Fruit fly (Drosophila melanogaster) whole organism, embryonic: ENCODE results near the gene AcCoAS.

ENCODE experiments used
- Ada2b ChIP-seq: fragments of 200-800 bp; sonication (Bioruptor generic); IDR thresholded peaks from 2 replicates; pipeline ENCODE4 v1.3.6; 2022; ENCODE audit warnings: missing biosample characterization, missing genetic modification characterization
- CG10209 ChIP-seq: fragments of 200-800 bp; sonication (Bioruptor generic); optimal IDR thresholded peaks from 3 replicates; lab custom pipeline; 2017; ENCODE audit warnings: missing biosample characterization, mild to moderate bottlenecking, missing genetic modification characterization, missing genetic modification reagents
- CG1024 ChIP-seq: fragments of 200-800 bp; sonication (Bioruptor generic); IDR thresholded peaks from 2 replicates; pipeline ENCODE4 v1.3.6; 2022; ENCODE audit warnings: missing biosample characterization, missing genetic modification characterization
- CG10267 ChIP-seq: fragments of 200-800 bp; sonication (Bioruptor generic); optimal IDR thresholded peaks from 2 replicates; lab custom pipeline; 2018; ENCODE audit warnings: missing biosample characterization, mild to moderate bottlenecking, missing genetic modification characterization, moderate library complexity
- CG10565 ChIP-seq: fragments of 200-800 bp; sonication (Bioruptor generic); optimal IDR thresholded peaks from 3 replicates; lab custom pipeline; 2016; ENCODE audit warnings: missing biosample characterization, mild to moderate bottlenecking, missing genetic modification characterization
- CG10654 ChIP-seq: fragments of 200-800 bp; sonication (Bioruptor generic); optimal IDR thresholded peaks from 2 replicates; lab custom pipeline; 2016; ENCODE audit warnings: missing biosample characterization, missing genetic modification characterization
- CG11695 ChIP-seq: fragments of 200-800 bp; sonication (Bioruptor generic); IDR thresholded peaks from 3 replicates; pipeline ENCODE4 v1.3.6; 2022; ENCODE audit warnings: missing biosample characterization, missing genetic modification characterization
- CG11696 ChIP-seq: fragments of 200-800 bp; sonication (Bioruptor generic); IDR thresholded peaks from 2 replicates; pipeline ENCODE4 v1.3.6; 2022; ENCODE audit warnings: missing biosample characterization, missing genetic modification characterization
- CG11723 ChIP-seq: fragments of 200-800 bp; sonication (Bioruptor generic); optimal IDR thresholded peaks from 2 replicates; lab custom pipeline; 2017; ENCODE audit warnings: missing biosample characterization, mild to moderate bottlenecking, missing genetic modification characterization
- CG12104 ChIP-seq: fragments of 200-800 bp; sonication (Bioruptor generic); optimal IDR thresholded peaks from 3 replicates; lab custom pipeline; 2016; ENCODE audit warnings: missing biosample characterization, missing genetic modification characterization
- CG14014 ChIP-seq: fragments of 200-800 bp; sonication (Bioruptor generic); IDR thresholded peaks from 2 replicates; pipeline ENCODE4 v1.3.6; 2022; ENCODE audit warnings: missing biosample characterization, missing genetic modification characterization
- CG14050 ChIP-seq: fragments of 200-800 bp; sonication (Bioruptor generic); IDR thresholded peaks from 3 replicates; pipeline ENCODE4 v1.3.6; 2022; ENCODE audit warnings: missing biosample characterization, missing genetic modification characterization
- CG15479 ChIP-seq: fragments of 200-800 bp; sonication (Bioruptor generic); optimal IDR thresholded peaks from 3 replicates; lab custom pipeline; 2019; ENCODE audit warnings: missing biosample characterization, mild to moderate bottlenecking, missing genetic modification characterization, moderate library complexity
- CG17568 ChIP-seq: fragments of 200-800 bp; sonication (Bioruptor generic); optimal IDR thresholded peaks from 2 replicates; lab custom pipeline; 2018; ENCODE audit warnings: missing biosample characterization, mild to moderate bottlenecking, missing genetic modification characterization, moderate library complexity
- CG30431 ChIP-seq: fragments of 200-800 bp; sonication (Bioruptor generic); optimal IDR thresholded peaks from 2 replicates; lab custom pipeline; 2017; ENCODE audit warnings: missing biosample characterization, missing genetic modification characterization
- CG34224 ChIP-seq: fragments of 200-800 bp; sonication (Bioruptor generic); IDR thresholded peaks from 3 replicates; pipeline ENCODE4 v1.3.6; 2022; ENCODE audit warnings: missing biosample characterization, missing genetic modification characterization; ENCODE audit not compliant: partially characterized antibody
- CG3847 ChIP-seq: fragments of 200-800 bp; sonication (Bioruptor generic); IDR thresholded peaks from 2 replicates; pipeline ENCODE4 v1.3.6; 2022; ENCODE audit warnings: missing biosample characterization, missing genetic modification characterization
- CG4328 ChIP-seq: fragments of 200-800 bp; sonication (Bioruptor generic); optimal IDR thresholded peaks from 3 replicates; lab custom pipeline; 2017; ENCODE audit warnings: missing biosample characterization, missing genetic modification reagents, missing genetic modification characterization
- CG4617 ChIP-seq: fragments of 200-800 bp; sonication (Bioruptor generic); optimal IDR thresholded peaks from 3 replicates; lab custom pipeline; 2016; ENCODE audit warnings: missing biosample characterization, missing genetic modification characterization, borderline replicate concordance
- CG7839 ChIP-seq: fragments of 200-800 bp; sonication (Bioruptor generic); optimal IDR thresholded peaks from 3 replicates; lab custom pipeline; 2018; ENCODE audit warnings: missing biosample characterization, mild to moderate bottlenecking, missing genetic modification characterization, moderate library complexity
- CG7928 ChIP-seq: fragments of 200-800 bp; sonication (Bioruptor generic); optimal IDR thresholded peaks from 2 replicates; lab custom pipeline; 2017; ENCODE audit warnings: missing biosample characterization, mild to moderate bottlenecking, missing genetic modification characterization
- CG8944 ChIP-seq: fragments of 200-800 bp; sonication (Bioruptor generic); optimal IDR thresholded peaks from 3 replicates; lab custom pipeline; 2016; ENCODE audit warnings: missing biosample characterization, missing genetic modification characterization
- Eip74EF ChIP-seq, 2 experiments: fragments of 200-800 bp in 1 of 2; fragments of >200 bp in 1 of 2; sonication (Bioruptor generic) in 1 of 2; optimal IDR thresholded peaks; 2 replicates each; lab custom pipeline; 2017 to 2019; ENCODE audit warnings: missing biosample characterization in 2 of 2, missing genetic modification characterization in 2 of 2, mild to moderate bottlenecking in 1 of 2, moderate library complexity in 1 of 2
- HLH54F ChIP-seq: fragments of 200-800 bp; sonication (Bioruptor generic); optimal IDR thresholded peaks from 3 replicates; lab custom pipeline; 2016; ENCODE audit warnings: missing biosample characterization, missing genetic modification characterization
- Mad ChIP-seq: fragments of 200-800 bp; sonication (Bioruptor generic); optimal IDR thresholded peaks from 2 replicates; lab custom pipeline; 2016; ENCODE audit warnings: missing biosample characterization, missing genetic modification characterization
- Mrtf ChIP-seq: fragments of 200-800 bp; sonication (Bioruptor generic); IDR thresholded peaks from 3 replicates; pipeline ENCODE4 v1.3.6; 2022; ENCODE audit warnings: missing biosample characterization, missing genetic modification characterization
- NC2α ChIP-seq: fragments of 200-800 bp; sonication (Bioruptor generic); optimal IDR thresholded peaks from 2 replicates; lab custom pipeline; 2016; ENCODE audit warnings: missing biosample characterization, missing genetic modification characterization
- Optix ChIP-seq: fragments of 200-800 bp; sonication (Bioruptor generic); IDR thresholded peaks from 3 replicates; pipeline ENCODE4 v1.3.6; 2022; ENCODE audit warnings: missing biosample characterization, missing genetic modification characterization
- Ssrp ChIP-seq: fragments of 200-800 bp; sonication (Bioruptor generic); optimal IDR thresholded peaks from 2 replicates; lab custom pipeline; 2018; ENCODE audit warnings: missing biosample characterization, mild to moderate bottlenecking, missing genetic modification characterization, moderate library complexity
- cato ChIP-seq: fragments of 200-800 bp; sonication (Bioruptor generic); optimal IDR thresholded peaks from 2 replicates; lab custom pipeline; 2016; ENCODE audit warnings: missing biosample characterization, missing genetic modification characterization, borderline replicate concordance
- caup ChIP-seq: fragments of 200-800 bp; sonication (Bioruptor generic); optimal IDR thresholded peaks from 3 replicates; lab custom pipeline; 2017; ENCODE audit warnings: missing biosample characterization, mild to moderate bottlenecking, missing genetic modification characterization, moderate library complexity; ENCODE audit not compliant: severe bottlenecking
- corto ChIP-seq: fragments of 200-800 bp; sonication (Bioruptor generic); optimal IDR thresholded peaks from 2 replicates; lab custom pipeline; 2016; ENCODE audit warnings: missing biosample characterization, mild to moderate bottlenecking, missing genetic modification characterization, moderate library complexity
- crol ChIP-seq: fragments of 200-800 bp; sonication (Bioruptor generic); IDR thresholded peaks from 2 replicates; pipeline ENCODE4 v1.3.6; 2022; ENCODE audit warnings: missing biosample characterization, missing genetic modification characterization
- dmrt11E ChIP-seq: fragments of 200-800 bp; sonication (Bioruptor generic); optimal IDR thresholded peaks from 3 replicates; lab custom pipeline; 2018; ENCODE audit warnings: missing biosample characterization, mild to moderate bottlenecking, missing genetic modification characterization, moderate library complexity
- emc ChIP-seq: fragments of 200-800 bp; sonication (Bioruptor generic); optimal IDR thresholded peaks from 2 replicates; lab custom pipeline; 2016; ENCODE audit warnings: missing biosample characterization, missing genetic modification characterization
- exex ChIP-seq: fragments of 200-800 bp; sonication (Bioruptor generic); optimal IDR thresholded peaks from 4 replicates; lab custom pipeline; 2018; ENCODE audit warnings: missing biosample characterization, mild to moderate bottlenecking, missing genetic modification characterization, moderate library complexity
- eyg ChIP-seq: fragments of 200-800 bp; sonication (Bioruptor generic); optimal IDR thresholded peaks from 3 replicates; lab custom pipeline; 2016; ENCODE audit warnings: missing biosample characterization, missing genetic modification characterization
- fu2 ChIP-seq: fragments of 200-800 bp; sonication (Bioruptor generic); optimal IDR thresholded peaks from 2 replicates; lab custom pipeline; 2016; ENCODE audit warnings: missing biosample characterization, missing genetic modification characterization
- gcm2 ChIP-seq: fragments of 200-800 bp; sonication (Bioruptor generic); optimal IDR thresholded peaks from 2 replicates; lab custom pipeline; 2016; ENCODE audit warnings: missing biosample characterization, missing genetic modification characterization
- gro ChIP-seq: fragments of 200-800 bp; sonication (Bioruptor generic); optimal IDR thresholded peaks from 2 replicates; lab custom pipeline; 2016; ENCODE audit warnings: missing biosample characterization, missing genetic modification characterization
- ken ChIP-seq: fragments of 200-800 bp; sonication (Bioruptor generic); IDR thresholded peaks from 3 replicates; pipeline ENCODE4 v1.3.6; 2022; ENCODE audit warnings: missing biosample characterization, missing genetic modification characterization
- kni ChIP-seq: fragments of 200-800 bp; sonication (Bioruptor generic); optimal IDR thresholded peaks from 3 replicates; lab custom pipeline; 2017; ENCODE audit warnings: mild to moderate bottlenecking, missing biosample characterization, missing genetic modification reagents, missing genetic modification characterization
- knrl ChIP-seq: fragments of 200-800 bp; sonication (Bioruptor generic); IDR thresholded peaks from 3 replicates; pipeline ENCODE4 v1.3.6; 2022; ENCODE audit warnings: missing biosample characterization, missing genetic modification characterization; ENCODE audit not compliant: partially characterized antibody
- lola ChIP-seq, 3 experiments: fragments of >200 bp in 2 of 3; fragments of 200-800 bp in 1 of 3; sonication (Bioruptor generic) in 1 of 3; optimal IDR thresholded peaks; 2 replicates each; lab custom pipeline; 2017 to 2019; ENCODE audit warnings: missing biosample characterization in 3 of 3, missing genetic modification characterization in 3 of 3, mild to moderate bottlenecking in 1 of 3, moderate library complexity in 1 of 3
- otp ChIP-seq: fragments of 200-800 bp; sonication (Bioruptor generic); IDR thresholded peaks from 3 replicates; pipeline ENCODE4, ENCODE4 v1.3.6; 2022; ENCODE audit warnings: missing biosample characterization, missing genetic modification characterization
- peb ChIP-seq: fragments of 200-800 bp; sonication (Bioruptor generic); IDR thresholded peaks from 2 replicates; pipeline ENCODE4 v1.3.6; 2022; ENCODE audit warnings: missing biosample characterization, missing genetic modification characterization
- row ChIP-seq: fragments of 200-800 bp; sonication (Bioruptor generic); IDR thresholded peaks from 3 replicates; pipeline ENCODE4 v1.3.6; 2022; ENCODE audit warnings: missing biosample characterization, missing genetic modification characterization
- seq ChIP-seq: fragments of 200-800 bp; sonication (Bioruptor generic); IDR thresholded peaks from 2 replicates; pipeline ENCODE4 v1.3.6; 2022; ENCODE audit warnings: missing biosample characterization, missing genetic modification characterization
- sob ChIP-seq: fragments of 200-800 bp; sonication (Bioruptor generic); IDR thresholded peaks from 2 replicates; pipeline ENCODE4 v1.3.6; 2022; ENCODE audit warnings: missing biosample characterization, missing genetic modification characterization

The AcCoAS gene

DNA sequence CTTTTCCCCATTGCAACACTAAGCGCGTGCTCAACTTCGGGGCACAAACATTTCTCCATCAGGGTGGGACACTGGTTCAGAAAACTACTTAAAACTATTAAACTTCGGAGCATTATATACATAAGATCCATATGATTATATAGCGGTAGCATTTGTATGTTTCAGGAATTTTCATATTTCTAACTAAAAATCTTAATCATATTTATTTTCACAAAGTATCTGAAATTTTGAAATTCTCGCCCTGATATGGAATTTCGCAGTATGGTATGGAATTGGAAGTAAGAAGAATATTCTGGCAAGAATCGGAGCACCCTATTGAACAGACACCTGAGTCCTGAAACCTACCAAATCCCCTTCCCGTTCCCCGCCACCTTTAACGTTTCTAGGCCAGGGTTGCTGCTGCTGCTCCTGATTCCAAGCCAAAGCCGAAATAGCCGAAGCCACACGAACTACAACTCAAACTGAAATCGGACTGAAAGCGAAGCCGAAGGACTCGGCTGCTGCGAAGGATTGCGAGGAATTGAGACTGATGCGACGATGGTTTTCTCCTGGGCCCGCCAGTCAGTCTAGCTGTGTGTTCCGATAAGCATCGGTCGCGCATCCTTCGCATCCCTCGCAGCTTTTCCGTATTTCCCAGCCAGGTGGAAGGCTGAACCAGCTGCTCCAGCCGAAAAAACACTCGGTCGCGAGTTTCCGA is 41.9 kb upstream of the AcCoAS start (continued):
- TF ChIP-seq CG3847 (GFP tag; lab: Robert Waterston, UW) (peak; percentile 36; the same call in 1 of the 2 replicates), corto (GFP tag; lab: Kevin White, UChicago) (no peak), otp (GFP tag; lab: Robert Waterston, UW) (no peak), knrl (GFP tag; lab: Robert Waterston, UW) (no peak), kni (GFP tag; lab: Kevin White, UChicago) (no peak), exex (tag; lab: Kevin White, UChicago) (no peak), CG10209 (peak; percentile 29), NC2α (GFP tag; lab: Kevin White, UChicago) (no peak), CG10267 (tag; lab: Kevin White, UChicago) (peak; percentile 26), peb (GFP tag; lab: Robert Waterston, UW) (no peak), CG11723 (GFP tag; lab: Kevin White, UChicago) (no peak), crol (GFP tag; lab: Robert Waterston, UW) (0 out of 2 replicates have a peak, but pooled peaks have one; percentile 8), CG7839 (tag; lab: Kevin White, UChicago) (peak; percentile 49), CG14014 (GFP tag; lab: Robert Waterston, UW) (peak; percentile 39; the same call in 1 of the 2 replicates), Mad (no peak), CG30431 (GFP tag; lab: Kevin White, UChicago) (no peak), CG14050 (GFP tag; lab: Robert Waterston, UW) (no peak), CG4328 (GFP tag; lab: Kevin White, UChicago) (no peak), fu2 (GFP tag; lab: Kevin White, UChicago) (peak; percentile 14), CG1024 (GFP tag; lab: Robert Waterston, UW) (no peak), Mrtf (no peak), gro (no peak), CG8944 (GFP tag; lab: Kevin White, UChicago) (no peak), CG17568 (GFP tag; lab: Kevin White, UChicago) (peak; percentile 46), gcm2 (GFP tag; lab: Kevin White, UChicago) (no peak), eyg (GFP tag; lab: Kevin White, UChicago) (no peak), CG4617 (no peak), seq (0 out of 2 replicates have a peak, but pooled peaks have one; percentile 11), CG12104 (GFP tag; lab: Kevin White, UChicago) (no peak), Optix (GFP tag; lab: Robert Waterston, UW) (no peak), Eip74EF (GFP tag; optimal IDR thresholded peaks at IDR 0.05; lab: Kevin White, UChicago) (no peak), ken (no peak), CG10654 (no peak), cato (GFP tag; lab: Kevin White, UChicago) (no peak), caup (peak; percentile 52), CG11696 (GFP tag; lab: Robert Waterston, UW) (no peak), CG10565 (GFP tag; lab: Kevin White, UChicago) (no peak), emc (no peak), HLH54F (GFP tag; lab: Kevin White, UChicago) (peak; percentile 7), sob (GFP tag; lab: Robert Waterston, UW) (no peak), row (GFP tag; lab: Robert Waterston, UW) (peak; percentile 48; the same call in 2 of the 3 replicates), dmrt11E (tag; lab: Kevin White, UChicago) (no peak), CG15479 (GFP tag; lab: Kevin White, UChicago) (no peak), lola (GFP tag; optimal IDR thresholded peaks at IDR 0.05; lab: Kevin White, UChicago) (no peak), Ada2b (GFP tag; lab: Robert Waterston, UW) (no peak), CG11695 (GFP tag; lab: Robert Waterston, UW) (no peak), CG34224 (no peak), Ssrp (tag; lab: Kevin White, UChicago) (no peak), CG7928 (GFP tag; lab: Kevin White, UChicago) (no peak)
